Worm (Caenorhabditis elegans): ENCODE data around the gene T02E9.5.
A peak's percentile ranks its signal among the peaks of the same experiment; 100 is the strongest.

The T02E9.5 gene

DNA sequence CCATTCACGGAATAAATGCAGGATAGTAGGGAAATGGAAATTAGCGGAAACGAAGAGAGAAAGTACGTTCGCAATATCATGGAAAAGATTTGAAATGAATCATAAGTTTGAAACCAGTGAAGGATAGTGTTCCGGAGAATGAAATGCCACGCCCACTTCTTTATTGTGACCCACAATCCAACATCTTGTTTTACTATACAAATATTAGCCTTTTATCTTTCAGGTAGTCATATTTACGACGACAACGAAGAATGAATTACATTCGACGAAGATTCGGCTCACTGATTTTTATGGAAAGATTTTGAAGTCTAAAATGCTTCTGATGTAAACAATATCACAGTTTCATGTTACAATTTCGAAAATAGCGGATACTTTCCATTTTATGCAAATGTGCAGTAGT, 25.2 kb upstream of the T02E9.5 start, which contains the start of gene cutl-18:
Gene cutl-18, minus strand, starts transcription at position 101 of the 400 bp plus-strand sequence.
- TF ChIP-seq lsl-1 (GFP tag; optimal IDR thresholded peaks at IDR 0.05) (no peak), gei-17 (GFP tag; optimal IDR thresholded peaks at IDR 0.05) (no peak)

DNA sequence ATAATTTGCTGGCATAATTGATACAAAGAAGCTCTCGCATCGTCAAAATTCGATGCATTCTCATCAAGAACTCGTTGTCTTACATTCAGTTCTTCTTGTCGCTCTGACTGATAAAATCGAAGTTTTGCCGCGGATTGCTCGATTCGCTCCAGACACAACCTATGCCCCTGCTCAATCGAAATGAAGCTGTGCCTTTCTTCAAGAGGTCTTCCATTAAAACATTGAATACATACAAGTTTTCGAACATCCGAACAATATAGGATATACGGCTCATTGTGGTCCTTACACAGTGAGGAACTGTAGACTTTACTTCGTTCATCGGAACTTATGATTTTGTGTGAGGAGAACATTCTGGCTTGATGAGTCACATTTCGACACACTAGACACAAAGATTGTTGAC, 21.2 kb upstream of the T02E9.5 start:
- TF ChIP-seq cebp-1 (GFP tag; IDR thresholded peaks at IDR 0.05) (no peak), cebp-1 (tag; optimal IDR thresholded peaks at IDR 0.05) (no peak), Y53G8AR.9 (GFP tag; conservative IDR thresholded peaks at IDR 0.05) (no peak), fkh-3 (tag; optimal IDR thresholded peaks at IDR 0.05) (no peak), nhr-90 (tag; optimal IDR thresholded peaks at IDR 0.05) (no peak), repo-1 (tag; optimal IDR thresholded peaks at IDR 0.05) (no peak), pbrm-1 (GFP tag; IDR thresholded peaks at IDR 0.05) (no peak), tlf-1 (GFP tag; optimal IDR thresholded peaks at IDR 0.05) (no peak), madf-6 (GFP tag; IDR thresholded peaks at IDR 0.05) (no peak), F39B2.1 (GFP tag; IDR thresholded peaks at IDR 0.05) (no peak), him-1 (tag; optimal IDR thresholded peaks at IDR 0.05) (no peak), nhr-80 (tag; optimal IDR thresholded peaks at IDR 0.05) (no peak), F57A8.1 (GFP tag; optimal IDR thresholded peaks at IDR 0.05) (no peak), tbp1 (GFP tag; optimal IDR thresholded peaks at IDR 0.05) (no peak), lir-1 (GFP tag; conservative IDR thresholded peaks at IDR 0.05) (no peak), cebp-2 (GFP tag; IDR thresholded peaks at IDR 0.05) (no peak), rpc-1 (optimal IDR thresholded peaks at IDR 0.05) (no peak), rpc-1 (tag; optimal IDR thresholded peaks at IDR 0.05) (no peak)

DNA sequence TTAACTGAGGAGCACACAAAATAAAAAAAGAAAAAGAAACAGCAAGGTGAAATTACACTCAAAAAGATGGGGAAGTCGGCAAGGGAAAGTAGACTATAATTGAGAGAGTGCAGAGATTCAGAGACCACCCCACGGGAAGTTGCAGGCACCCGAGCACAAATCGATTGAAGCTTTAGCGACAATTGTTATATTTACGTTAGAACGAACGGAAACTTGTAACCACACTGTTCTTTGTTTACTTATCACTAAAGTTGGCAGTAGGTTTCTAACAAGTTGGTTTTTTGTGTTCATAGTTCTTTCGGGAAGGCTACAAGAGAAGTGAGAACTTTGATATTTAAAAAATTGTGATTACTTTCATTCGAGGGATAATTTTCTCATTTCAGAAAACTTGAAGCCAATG, 20.3 kb upstream of the T02E9.5 start, which contains the start of gene F47G9.4:
Gene F47G9.4, minus strand, starts transcription at position 98 of the 400 bp plus-strand sequence.
- TF ChIP-seq nhr-80 (tag; optimal IDR thresholded peaks at IDR 0.05), result peak; percentile 39
- TF ChIP-seq ama-1 (optimal IDR thresholded peaks at IDR 0.05), result no peak
- no peak for TF ChIP-seq ama-1 (GFP tag; optimal IDR thresholded peaks at IDR 0.05)
- no peak for TF ChIP-seq somi-1 (GFP tag; optimal IDR thresholded peaks at IDR 0.05)
- no peak for TF ChIP-seq B0261.1 (tag; optimal IDR thresholded peaks at IDR 0.05)
- TF ChIP-seq ztf-28 (GFP tag; IDR thresholded peaks at IDR 0.05), result no peak

DNA sequence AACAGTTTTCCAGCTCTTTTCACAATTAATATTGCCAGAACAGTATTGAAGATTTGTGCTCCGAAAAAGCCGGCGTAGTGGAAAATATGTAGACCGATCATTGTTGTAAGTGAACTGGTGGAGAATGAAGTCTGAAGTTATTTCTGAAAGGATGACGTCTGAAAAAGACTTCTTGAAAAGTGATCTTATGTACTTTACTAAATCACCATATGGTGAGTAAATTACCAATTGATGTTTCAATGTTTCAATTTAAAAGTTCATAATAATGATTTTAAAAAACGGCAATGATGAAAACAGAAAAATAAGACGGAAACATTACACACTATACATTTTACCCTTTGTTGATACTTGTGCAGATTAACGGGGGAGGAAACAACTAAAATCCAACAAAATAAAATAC, 18.3 kb upstream of the T02E9.5 start, which contains the start of gene str-141:
Gene str-141, minus strand, starts transcription at position 101 of the 400 bp plus-strand sequence.
- TF ChIP-seq rec-8 (tag; optimal IDR thresholded peaks at IDR 0.05) (no peak), dpff-1 (tag; optimal IDR thresholded peaks at IDR 0.05) (no peak), F49E8.2 (tag; optimal IDR thresholded peaks at IDR 0.05; ENCODE audit: insufficient read depth) (no peak), attf-6 (GFP tag; IDR thresholded peaks at IDR 0.05) (no peak), ceh-27 (GFP tag; optimal IDR thresholded peaks at IDR 0.05) (no peak), nfyb-1 (GFP tag; IDR thresholded peaks at IDR 0.05) (0 out of 2 replicates have a peak, but pooled peaks have one; percentile 43), atf-7 (tag; optimal IDR thresholded peaks at IDR 0.05) (no peak), fkh-3 (tag; optimal IDR thresholded peaks at IDR 0.05) (no peak), madf-6 (GFP tag; IDR thresholded peaks at IDR 0.05) (peak; percentile 48; the same call in 1 of the 2 replicates), akir-1 (GFP tag; optimal IDR thresholded peaks at IDR 0.05) (no peak), bed-1 (GFP tag; IDR thresholded peaks at IDR 0.05) (no peak), ama-1 (optimal IDR thresholded peaks at IDR 0.05) (no peak), ama-1 (GFP tag; optimal IDR thresholded peaks at IDR 0.05) (peak in 1 of 2 experiments; percentile 14), F10E7.11 (tag; optimal IDR thresholded peaks at IDR 0.05) (no peak), snpc-4 (GFP tag; optimal IDR thresholded peaks at IDR 0.05) (no peak), snpc-4 (tag; optimal IDR thresholded peaks at IDR 0.05) (no peak), lin-35 (GFP tag; optimal IDR thresholded peaks at IDR 0.05) (no peak), rpc-1 (optimal IDR thresholded peaks at IDR 0.05) (no peak), rpc-1 (tag; optimal IDR thresholded peaks at IDR 0.05) (no peak)

All from whole organism, young adult.